Fruit fly (Drosophila melanogaster): ENCODE data around the gene Rab3-GEF.

Gene Rab3-GEF

dm6 chrX:15070811-15071479 is 18.5 kb upstream of the Rab3-GEF start (continued):
- TF ChIP-seq fd85E (GFP tag; optimal IDR thresholded peaks at IDR 0.05): no peak
- TF ChIP-seq salr (GFP tag; optimal IDR thresholded peaks at IDR 0.05): no peak
- no peak for TF ChIP-seq Hr39 (GFP tag; optimal IDR thresholded peaks at IDR 0.05)
- TF ChIP-seq CG6792 (GFP tag; optimal IDR thresholded peaks at IDR 0.05): peak; percentile 17
- peak; percentile 19 for TF ChIP-seq esn (GFP tag; optimal IDR thresholded peaks at IDR 0.05)
- TF ChIP-seq Sox15 (GFP tag; optimal IDR thresholded peaks at IDR 0.05): no peak
- TF ChIP-seq net (GFP tag; optimal IDR thresholded peaks at IDR 0.05): no peak
- TF ChIP-seq CG7368 (GFP tag; optimal IDR thresholded peaks at IDR 0.05): no peak
- peak; percentile 29; the same call in 2 of the 3 replicates for TF ChIP-seq eg (GFP tag; IDR thresholded peaks at IDR 0.05)
- TF ChIP-seq CG6854 (GFP tag; optimal IDR thresholded peaks at IDR 0.05): peak; percentile 29
- no peak for TF ChIP-seq Hr38 (GFP tag; optimal IDR thresholded peaks at IDR 0.05)
- TF ChIP-seq ss (GFP tag; optimal IDR thresholded peaks at IDR 0.05): peak; percentile 44 to 61
- peak; percentile 23 for TF ChIP-seq dsx (GFP tag; optimal IDR thresholded peaks at IDR 0.05; ENCODE audit: poor library complexity, severe bottlenecking)
- no peak for TF ChIP-seq CG4318 (GFP tag; optimal IDR thresholded peaks at IDR 0.05)
- TF ChIP-seq CG10631 (GFP tag; optimal IDR thresholded peaks at IDR 0.05): no peak
- no peak for TF ChIP-seq CG11902 (GFP tag; optimal IDR thresholded peaks at IDR 0.05)
- TF ChIP-seq Smox (GFP tag; optimal IDR thresholded peaks at IDR 0.05): no peak
- peak; percentile 32 for TF ChIP-seq CG3919 (GFP tag; optimal IDR thresholded peaks at IDR 0.05)
- TF ChIP-seq lz (GFP tag; optimal IDR thresholded peaks at IDR 0.05): peak; percentile 19
- TF ChIP-seq Met (GFP tag; optimal IDR thresholded peaks at IDR 0.05): peak; percentile 62
- TF ChIP-seq Blimp-1 (GFP tag; optimal IDR thresholded peaks at IDR 0.05): peak; percentile 74
- peak; percentile 88 for TF ChIP-seq Eip78C (GFP tag)
- TF ChIP-seq fkh (GFP tag; optimal IDR thresholded peaks at IDR 0.05): no peak

- TF ChIP-seq vri (GFP tag; optimal IDR thresholded peaks at IDR 0.05) (peak; percentile 81), CG10669 (GFP tag; optimal IDR thresholded peaks at IDR 0.05) (peak; percentile 81), CG6792 (GFP tag; optimal IDR thresholded peaks at IDR 0.05) (peak; percentile 84), fd85E (GFP tag; optimal IDR thresholded peaks at IDR 0.05) (peak; percentile 40), pdm3 (GFP tag; optimal IDR thresholded peaks at IDR 0.05) (peak; percentile 92), Blimp-1 (GFP tag; optimal IDR thresholded peaks at IDR 0.05) (peak; percentile 47), CG11902 (GFP tag; optimal IDR thresholded peaks at IDR 0.05) (peak; percentile 71), Hr4 (GFP tag; optimal IDR thresholded peaks at IDR 0.05) (peak; percentile 88), salr (GFP tag; optimal IDR thresholded peaks at IDR 0.05) (peak; percentile 68 to 87), CG8632 (GFP tag; optimal IDR thresholded peaks at IDR 0.05) (peak; percentile 80), Gug (GFP tag; IDR thresholded peaks at IDR 0.05) (peak; percentile 83), net (GFP tag; optimal IDR thresholded peaks at IDR 0.05) (peak; percentile 89), CG6854 (GFP tag; optimal IDR thresholded peaks at IDR 0.05) (no peak), cyc (GFP tag; optimal IDR thresholded peaks at IDR 0.05) (peak; percentile 81), topi (GFP tag; optimal IDR thresholded peaks at IDR 0.05) (peak; percentile 81), Hr39 (GFP tag; optimal IDR thresholded peaks at IDR 0.05) (peak; percentile 79), CG16779 (tag; optimal IDR thresholded peaks at IDR 0.05) (peak; percentile 85), CG9139 (GFP tag; optimal IDR thresholded peaks at IDR 0.05) (peak; percentile 74), spab (GFP tag; optimal IDR thresholded peaks at IDR 0.05) (peak; percentile 79), Eip75B (GFP tag; optimal IDR thresholded peaks at IDR 0.05) (peak; percentile 85), CG6276 (GFP tag; optimal IDR thresholded peaks at IDR 0.05) (peak; percentile 90), Sox15 (GFP tag; optimal IDR thresholded peaks at IDR 0.05) (peak; percentile 60), CG6163 (GFP tag; IDR thresholded peaks at IDR 0.05) (peak; percentile 86), CG34406 (GFP tag; optimal IDR thresholded peaks at IDR 0.05) (peak; percentile 78), dsx (GFP tag; optimal IDR thresholded peaks at IDR 0.05; ENCODE audit: poor library complexity, severe bottlenecking) (peak; percentile 76), CG11294 (GFP tag; IDR thresholded peaks at IDR 0.05) (peak; percentile 81), Smox (GFP tag; optimal IDR thresholded peaks at IDR 0.05) (peak; percentile 74), Eip93F (GFP tag; optimal IDR thresholded peaks at IDR 0.05) (no peak), lz (GFP tag; optimal IDR thresholded peaks at IDR 0.05) (peak; percentile 85), Sox102F (GFP tag; optimal IDR thresholded peaks at IDR 0.05) (peak; percentile 78), Ets21C (GFP tag; optimal IDR thresholded peaks at IDR 0.05) (peak; percentile 61), Hr38 (GFP tag; optimal IDR thresholded peaks at IDR 0.05) (peak; percentile 60), Eip78C (GFP tag) (peak; percentile 95), OdsH (GFP tag; optimal IDR thresholded peaks at IDR 0.05) (peak; percentile 89), CG3032 (tag; optimal IDR thresholded peaks at IDR 0.05) (peak; percentile 82), acj6 (GFP tag; optimal IDR thresholded peaks at IDR 0.05) (peak; percentile 88), Lpt (GFP tag; optimal IDR thresholded peaks at IDR 0.05) (peak; percentile 84)
These were observed 14.7 kb upstream of the Rab3-GEF start for dm6 chrX:15074646-15075351.
